Worm (Caenorhabditis elegans) whole organism, young adult: Measurements from ENCODE around the gene T22C8.4.

ENCODE experiments used
- B0035.1 ChIP-seq: sonication (generic microtip); optimal IDR thresholded peaks from 2 replicates; lab custom pipeline; 2016; ENCODE audit warnings: missing genetic modification characterization, mild to moderate bottlenecking, missing compliant biosample characterization, missing genotype, missing genetic modification reagents
- C06A6.2 ChIP-seq: fragments of 200-800 bp; sonication (Bioruptor generic); conservative IDR thresholded peaks from 2 replicates; pipeline ENCODE4 v1.3.6; 2022; ENCODE audit warnings: missing genetic modification characterization, missing compliant biosample characterization
- F22D6.2 ChIP-seq: sonication (generic microtip); optimal IDR thresholded peaks from 2 replicates; lab custom pipeline; 2016; ENCODE audit warnings: mild to moderate bottlenecking, missing genetic modification characterization, missing compliant biosample characterization
- F39B2.1 ChIP-seq: fragments of 200-800 bp; sonication (Bioruptor generic); IDR thresholded peaks from 2 replicates; pipeline ENCODE4 v1.3.6; 2022; ENCODE audit warnings: missing genetic modification reagents, missing genetic modification characterization, missing compliant biosample characterization
- F52B5.7 ChIP-seq: sonication (generic microtip); optimal IDR thresholded peaks from 2 replicates; lab custom pipeline; 2016; ENCODE audit warnings: mild to moderate bottlenecking, missing genetic modification characterization, missing compliant biosample characterization
- F57A8.1 ChIP-seq: fragments of 200-800 bp; sonication (Bioruptor generic); optimal IDR thresholded peaks from 2 replicates; lab custom pipeline; 2018; ENCODE audit warnings: mild to moderate bottlenecking, missing genetic modification characterization, moderate library complexity, missing compliant biosample characterization
- K11D2.4 ChIP-seq: fragments of 200-800 bp; sonication (Bioruptor generic); IDR thresholded peaks from 2 replicates; pipeline ENCODE4 v1.3.6; 2022; ENCODE audit warnings: missing genetic modification reagents, missing genetic modification characterization, missing compliant biosample characterization
- T26A5.8 ChIP-seq: sonication (generic microtip); optimal IDR thresholded peaks from 2 replicates; lab custom pipeline; 2016; ENCODE audit warnings: missing genetic modification characterization, missing compliant biosample characterization
- Y53F4B.3 ChIP-seq: fragments of 200-800 bp; sonication (Bioruptor generic); IDR thresholded peaks from 2 replicates; pipeline ENCODE4 v1.3.6; 2022; ENCODE audit warnings: missing genetic modification reagents, missing genetic modification characterization, missing compliant biosample characterization
- Y53G8AR.9 ChIP-seq: fragments of 200-800 bp; sonication (Bioruptor generic); conservative IDR thresholded peaks from 2 replicates; pipeline ENCODE4 v1.3.6; 2022; ENCODE audit warnings: missing genetic modification reagents, missing genetic modification characterization, missing compliant biosample characterization
- Y67H2A.10 ChIP-seq: fragments of 200-800 bp; sonication (Bioruptor generic); conservative IDR thresholded peaks from 2 replicates; pipeline ENCODE4 v1.3.6; 2022; ENCODE audit warnings: missing genetic modification reagents, missing genetic modification characterization, missing compliant biosample characterization
- ZK185.1 ChIP-seq: sonication (generic microtip); optimal IDR thresholded peaks from 2 replicates; lab custom pipeline; 2016; ENCODE audit warnings: mild to moderate bottlenecking, missing genetic modification characterization, missing compliant biosample characterization; ENCODE audit not compliant: poor library complexity, severe bottlenecking
- akir-1 ChIP-seq: fragments of 200-800 bp; sonication (Bioruptor generic); optimal IDR thresholded peaks from 2 replicates; lab custom pipeline; 2018; ENCODE audit warnings: mild to moderate bottlenecking, missing genetic modification characterization, moderate library complexity, missing compliant biosample characterization
- aptf-2 ChIP-seq: fragments of 200-800 bp; sonication (Bioruptor generic); conservative IDR thresholded peaks from 2 replicates; pipeline ENCODE4 v1.3.6; 2022; ENCODE audit warnings: missing genetic modification reagents, missing genetic modification characterization, missing compliant biosample characterization
- atf-7 ChIP-seq: sonication (generic microtip); optimal IDR thresholded peaks from 2 replicates; lab custom pipeline; 2017; ENCODE audit warnings: mild to moderate bottlenecking, missing genetic modification characterization, missing compliant biosample characterization
- athp-1 ChIP-seq: sonication (generic microtip); optimal IDR thresholded peaks from 2 replicates; lab custom pipeline; 2017; ENCODE audit warnings: mild to moderate bottlenecking, missing genetic modification characterization, missing compliant biosample characterization
- attf-3 ChIP-seq: fragments of 200-800 bp; sonication (Bioruptor generic); conservative IDR thresholded peaks from 2 replicates; pipeline ENCODE4 v1.3.6; 2022; ENCODE audit warnings: missing genetic modification reagents, missing genetic modification characterization, missing compliant biosample characterization
- ceh-100 ChIP-seq: fragments of 200-800 bp; sonication (Bioruptor generic); IDR thresholded peaks from 2 replicates; pipeline ENCODE4 v1.3.6; 2022; ENCODE audit warnings: missing genetic modification reagents, missing genetic modification characterization, missing compliant biosample characterization
- dox-1 ChIP-seq: fragments of 200-800 bp; sonication (Bioruptor generic); IDR thresholded peaks from 2 replicates; pipeline ENCODE4 v1.3.6; 2022; ENCODE audit warnings: missing genetic modification reagents, missing genetic modification characterization, missing compliant biosample characterization
- dpff-1 ChIP-seq: sonication (generic microtip); optimal IDR thresholded peaks from 2 replicates; lab custom pipeline; 2017; ENCODE audit warnings: mild to moderate bottlenecking, missing genetic modification characterization, missing compliant biosample characterization
- efl-1 ChIP-seq: fragments of 150-350 bp; optimal IDR thresholded peaks from 2 replicates; lab custom pipeline; 2014; ENCODE audit warnings: missing biosample characterization, missing genetic modification reagents, missing genetic modification characterization
- egl-18 ChIP-seq: fragments of 200-800 bp; sonication (Bioruptor generic); IDR thresholded peaks from 2 replicates; pipeline ENCODE4 v1.3.6; 2022; ENCODE audit warnings: missing genetic modification reagents, missing genetic modification characterization, missing compliant biosample characterization
- egl-44 ChIP-seq: fragments of 200-800 bp; sonication (Bioruptor generic); IDR thresholded peaks from 2 replicates; pipeline ENCODE4 v1.3.6; 2022; ENCODE audit warnings: missing genetic modification reagents, missing genetic modification characterization, missing compliant biosample characterization
- ekl-4 ChIP-seq: fragments of 200-800 bp; sonication (Bioruptor generic); IDR thresholded peaks from 2 replicates; pipeline ENCODE4 v1.3.6; 2022; ENCODE audit warnings: missing genetic modification reagents, missing genetic modification characterization, missing compliant biosample characterization
- ets-4 ChIP-seq: fragments of 200-800 bp; sonication (Bioruptor generic); optimal IDR thresholded peaks from 2 replicates; lab custom pipeline; 2018; ENCODE audit warnings: mild to moderate bottlenecking, missing genetic modification characterization, missing compliant biosample characterization
- gei-17 ChIP-seq: fragments of 200-800 bp; sonication (Bioruptor generic); optimal IDR thresholded peaks from 2 replicates; lab custom pipeline; 2018; ENCODE audit warnings: mild to moderate bottlenecking, missing genetic modification characterization, missing compliant biosample characterization
- hlh-12 ChIP-seq: sonication (generic microtip); optimal IDR thresholded peaks from 2 replicates; lab custom pipeline; 2016; ENCODE audit warnings: missing genetic modification characterization, missing compliant biosample characterization
- hlh-26 ChIP-seq: fragments of 200-800 bp; sonication (Bioruptor generic); conservative IDR thresholded peaks from 2 replicates; pipeline ENCODE4 v1.3.6; 2022; ENCODE audit warnings: missing genetic modification reagents, missing genetic modification characterization, missing compliant biosample characterization
- hmg-1.2 ChIP-seq: fragments of 200-800 bp; sonication (Bioruptor generic); IDR thresholded peaks from 2 replicates; pipeline ENCODE4 v1.3.6; 2022; ENCODE audit warnings: missing genetic modification reagents, missing genetic modification characterization, missing compliant biosample characterization
- let-526 ChIP-seq: fragments of 200-800 bp; sonication (Bioruptor generic); IDR thresholded peaks from 2 replicates; pipeline ENCODE4 v1.3.6; 2022; ENCODE audit warnings: missing genetic modification reagents, missing genetic modification characterization, missing compliant biosample characterization
- lin-26 ChIP-seq: fragments of 200-800 bp; sonication (Bioruptor generic); IDR thresholded peaks from 2 replicates; pipeline ENCODE4 v1.3.6; 2022; ENCODE audit warnings: missing genetic modification reagents, missing genetic modification characterization, missing compliant biosample characterization
- lir-1 ChIP-seq: fragments of 200-800 bp; sonication (Bioruptor generic); conservative IDR thresholded peaks from 2 replicates; pipeline ENCODE4 v1.3.6; 2022; ENCODE audit warnings: missing genetic modification reagents, missing genetic modification characterization, missing compliant biosample characterization
- madf-8 ChIP-seq: fragments of 200-800 bp; sonication (Bioruptor generic); conservative IDR thresholded peaks from 2 replicates; pipeline ENCODE4 v1.3.6; 2022; ENCODE audit warnings: missing genetic modification reagents, missing genetic modification characterization, missing compliant biosample characterization
- mcd-1 ChIP-seq: fragments of 200-800 bp; sonication (Bioruptor generic); IDR thresholded peaks from 2 replicates; pipeline ENCODE4 v1.3.6; 2022; ENCODE audit warnings: missing genetic modification reagents, missing genetic modification characterization, missing compliant biosample characterization
- nhr-179 ChIP-seq: sonication (generic microtip); optimal IDR thresholded peaks from 2 replicates; lab custom pipeline; 2016; ENCODE audit warnings: mild to moderate bottlenecking, missing genetic modification characterization, missing compliant biosample characterization
- nhr-27 ChIP-seq: fragments of 200-800 bp; sonication (Bioruptor generic); optimal IDR thresholded peaks from 2 replicates; lab custom pipeline; 2018; ENCODE audit warnings: mild to moderate bottlenecking, missing genetic modification characterization, moderate library complexity, missing compliant biosample characterization
- pha-4 ChIP-seq: fragments of 150-350 bp; sonication (generic microtip); optimal IDR thresholded peaks from 2 replicates; lab custom pipeline; 2014; ENCODE audit warnings: missing biosample characterization, missing genetic modification reagents, missing genetic modification characterization
- repo-1 ChIP-seq: sonication (generic microtip); optimal IDR thresholded peaks from 2 replicates; lab custom pipeline; 2017; ENCODE audit warnings: mild to moderate bottlenecking, missing genetic modification characterization, missing compliant biosample characterization
- rpc-1 ChIP-seq, 2 experiments: fragments of 150-350 bp in 1 of 2; sonication (generic microtip) in 1 of 2; optimal IDR thresholded peaks; 2 replicates each; lab custom pipeline; 2014 to 2018; ENCODE audit warnings: missing biosample characterization in 1 of 2, missing genetic modification characterization in 1 of 2, missing genetic modification reagents in 1 of 2, missing genotype in 1 of 2
- sea-2 ChIP-seq: fragments of 200-800 bp; sonication (Bioruptor generic); IDR thresholded peaks from 2 replicates; pipeline ENCODE4 v1.3.6; 2022; ENCODE audit warnings: missing genetic modification characterization, missing compliant biosample characterization
- snpc-1.1 ChIP-seq: sonication (generic microtip); optimal IDR thresholded peaks from 2 replicates; lab custom pipeline; 2017; ENCODE audit warnings: missing genetic modification characterization, mild to moderate bottlenecking, missing compliant biosample characterization, antibody characterized with exemption, moderate library complexity, missing genotype, missing genetic modification reagents; ENCODE audit not compliant: insufficient read depth
- somi-1 ChIP-seq: fragments of 200-800 bp; sonication (Bioruptor generic); optimal IDR thresholded peaks from 2 replicates; lab custom pipeline; 2018; ENCODE audit warnings: mild to moderate bottlenecking, missing genetic modification characterization, missing compliant biosample characterization
- tbp1 ChIP-seq: fragments of 200-800 bp; sonication (Bioruptor generic); optimal IDR thresholded peaks from 2 replicates; lab custom pipeline; 2018; ENCODE audit warnings: mild to moderate bottlenecking, missing genetic modification characterization, missing compliant biosample characterization
- tlf-1 ChIP-seq: fragments of 200-800 bp; sonication (Bioruptor generic); optimal IDR thresholded peaks from 2 replicates; lab custom pipeline; 2018; ENCODE audit warnings: mild to moderate bottlenecking, missing genetic modification characterization, missing compliant biosample characterization
- unc-62 ChIP-seq: fragments of 150-350 bp; optimal IDR thresholded peaks from 2 replicates; lab custom pipeline; 2014; ENCODE audit warnings: missing biosample characterization, missing genetic modification reagents, missing genetic modification characterization
- zfh-2 ChIP-seq: fragments of 200-800 bp; sonication (Bioruptor generic); conservative IDR thresholded peaks from 2 replicates; pipeline ENCODE4 v1.3.6; 2022; ENCODE audit warnings: missing genetic modification reagents, missing genetic modification characterization, missing compliant biosample characterization
- zim-3 ChIP-seq: sonication (generic microtip); optimal IDR thresholded peaks from 2 replicates; lab custom pipeline; 2017; ENCODE audit warnings: mild to moderate bottlenecking, missing genetic modification characterization, moderate library complexity, missing compliant biosample characterization
- ztf-26 ChIP-seq: sonication (generic microtip); optimal IDR thresholded peaks from 2 replicates; lab custom pipeline; 2017; ENCODE audit warnings: missing genetic modification characterization, missing compliant biosample characterization
- ztf-28 ChIP-seq: fragments of 200-800 bp; sonication (Bioruptor generic); IDR thresholded peaks from 2 replicates; pipeline ENCODE4 v1.3.6; 2022; ENCODE audit warnings: missing genetic modification reagents, missing genetic modification characterization, missing compliant biosample characterization

T22C8.4 gene

ce11 chrII:8577509-8578099 lies 45.7 kb downstream of the T22C8.4 start, which contains the start of gene F54C9.9 (continued):
- TF ChIP-seq Y53G8AR.9 (peak; percentile 71), mcd-1 (GFP tag; lab: Robert Waterston, UW) (peak; percentile 52), F22D6.2 (tag; lab: Kevin White, UChicago) (no peak), K11D2.4 (no peak), akir-1 (no peak), F57A8.1 (GFP tag; lab: Kevin White, UChicago) (no peak), let-526 (GFP tag; lab: Robert Waterston, UW) (no peak), aptf-2 (GFP tag; lab: Robert Waterston, UW) (no peak), nhr-179 (no peak), hlh-26 (GFP tag; lab: Robert Waterston, UW) (no peak), rpc-1 (optimal IDR thresholded peaks at IDR 0.05; lab: Kevin White, UChicago) (no peak), rpc-1 (tag; optimal IDR thresholded peaks at IDR 0.05; lab: Kevin White, UChicago) (peak; percentile 0), somi-1 (no peak), nhr-27 (no peak), repo-1 (peak; percentile 17), unc-62 (GFP tag; lab: Kevin White, UChicago) (no peak), Y53F4B.3 (no peak), lin-26 (GFP tag; lab: Robert Waterston, UW) (peak; percentile 73), ets-4 (GFP tag; lab: Kevin White, UChicago) (no peak), C06A6.2 (GFP tag; lab: Robert Waterston, UW) (no peak), ztf-26 (tag; lab: Kevin White, UChicago) (no peak), hlh-12 (tag; lab: Kevin White, UChicago) (no peak), B0035.1 (tag; lab: Kevin White, UChicago) (no peak), zfh-2 (no peak), atf-7 (no peak), dpff-1 (tag; lab: Kevin White, UChicago) (no peak), zim-3 (tag; lab: Kevin White, UChicago) (no peak), efl-1 (GFP tag; lab: Kevin White, UChicago) (peak; percentile 19), hmg-1.2 (GFP tag; lab: Robert Waterston, UW) (peak; percentile 32; the same call in 1 of the 2 replicates), ZK185.1 (no peak), lir-1 (GFP tag; lab: Robert Waterston, UW) (no peak), sea-2 (GFP tag; lab: Robert Waterston, UW) (no peak), pha-4 (tag; lab: Kevin White, UChicago) (no peak), T26A5.8 (tag; lab: Kevin White, UChicago) (no peak), egl-18 (GFP tag; lab: Robert Waterston, UW) (no peak), snpc-1.1 (tag; lab: Kevin White, UChicago) (no peak), ceh-100 (GFP tag; lab: Robert Waterston, UW) (peak; percentile 50; the same call in 1 of the 2 replicates), F52B5.7 (tag; lab: Kevin White, UChicago) (no peak), madf-8 (GFP tag; lab: Robert Waterston, UW) (peak; percentile 47), F39B2.1 (GFP tag; lab: Robert Waterston, UW) (no peak), tbp1 (GFP tag; lab: Kevin White, UChicago) (peak; percentile 11), gei-17 (GFP tag; lab: Kevin White, UChicago) (no peak), egl-44 (GFP tag; lab: Robert Waterston, UW) (no peak), Y67H2A.10 (GFP tag; lab: Robert Waterston, UW) (no peak), tlf-1 (no peak), ztf-28 (GFP tag; lab: Robert Waterston, UW) (no peak), ekl-4 (no peak), dox-1 (GFP tag; lab: Robert Waterston, UW) (no peak), attf-3 (GFP tag; lab: Robert Waterston, UW) (no peak), athp-1 (tag; lab: Kevin White, UChicago) (peak; percentile 24)
